Worm (Caenorhabditis elegans) whole organism, young adult: ENCODE data around the gene urb-1.

Experiments used
- Y67H2A.10 ChIP-seq: fragments of 200-800 bp; sonication (Bioruptor generic); conservative IDR thresholded peaks from 2 replicates; pipeline ENCODE4 v1.3.6; 2022; ENCODE audit warnings: missing genetic modification reagents, missing genetic modification characterization, missing compliant biosample characterization
- ama-1 ChIP-seq, 3 experiments: fragments of 150-350 bp in 1 of 3; sonication (generic microtip) in 2 of 3; optimal IDR thresholded peaks; 2 replicates each; lab custom pipeline; 2014 to 2018; ENCODE audit warnings: missing biosample characterization in 2 of 3, missing genetic modification characterization in 2 of 3, missing genetic modification reagents in 2 of 3
- ets-4 ChIP-seq: fragments of 200-800 bp; sonication (Bioruptor generic); optimal IDR thresholded peaks from 2 replicates; lab custom pipeline; 2018; ENCODE audit warnings: mild to moderate bottlenecking, missing genetic modification characterization, missing compliant biosample characterization
- gei-17 ChIP-seq: fragments of 200-800 bp; sonication (Bioruptor generic); optimal IDR thresholded peaks from 2 replicates; lab custom pipeline; 2018; ENCODE audit warnings: mild to moderate bottlenecking, missing genetic modification characterization, missing compliant biosample characterization
- mes-4 ChIP-seq: sonication (generic microtip); optimal IDR thresholded peaks from 2 replicates; lab custom pipeline; 2016; ENCODE audit warnings: missing genotype, missing genetic modification characterization, missing compliant biosample characterization
- mxl-1 ChIP-seq: sonication (generic microtip); optimal IDR thresholded peaks from 2 replicates; lab custom pipeline; 2016; ENCODE audit warnings: missing genetic modification characterization, missing compliant biosample characterization
- snpc-4 ChIP-seq, 5 experiments: fragments of 150-350 bp in 1 of 5; sonication (generic microtip) in 4 of 5; optimal IDR thresholded peaks; 2 replicates each; lab custom pipeline; 2014 to 2018; ENCODE audit warnings: missing genetic modification characterization in 5 of 5, missing biosample characterization in 3 of 5, antibody characterized with exemption in 2 of 5, mild to moderate bottlenecking in 2 of 5, missing compliant biosample characterization in 2 of 5, missing genotype in 2 of 5, moderate library complexity in 2 of 5, missing genetic modification reagents in 1 of 5
- ztf-3 ChIP-seq: fragments of 200-800 bp; sonication (Bioruptor generic); optimal IDR thresholded peaks from 2 replicates; lab custom pipeline; 2018; ENCODE audit warnings: mild to moderate bottlenecking, missing genetic modification characterization, missing compliant biosample characterization
- ztf-6 ChIP-seq: fragments of 200-800 bp; sonication (Bioruptor generic); IDR thresholded peaks from 2 replicates; pipeline ENCODE4 v1.3.6; 2022; ENCODE audit warnings: missing genetic modification reagents, missing genetic modification characterization, missing compliant biosample characterization

ce11 chrV:6453122-6453521, 29.2 kb upstream of the urb-1 start, which contains the start of gene acl-9:
- TF ChIP-seq ztf-6 (GFP tag; lab: Robert Waterston, UW) (no peak), mxl-1 (tag; lab: Kevin White, UChicago) (no peak), Y67H2A.10 (GFP tag; lab: Robert Waterston, UW) (no peak), gei-17 (no peak), mes-4 (tag; lab: Kevin White, UChicago) (no peak), ets-4 (GFP tag; lab: Kevin White, UChicago) (no peak), snpc-4 (GFP tag; optimal IDR thresholded peaks at IDR 0.05; lab: Kevin White, UChicago) (no peak), snpc-4 (tag; optimal IDR thresholded peaks at IDR 0.05; lab: Kevin White, UChicago) (no peak), ama-1 (optimal IDR thresholded peaks at IDR 0.05; lab: Kevin White, UChicago) (no peak), ama-1 (GFP tag; optimal IDR thresholded peaks at IDR 0.05; lab: Kevin White, UChicago) (no peak), ztf-3 (no peak)
